Worm (Caenorhabditis elegans) whole organism, L1 larva: Measurements from ENCODE around the gene pgm-2.

Experiments
- F16B12.6 ChIP-seq: fragments of 150-350 bp; optimal IDR thresholded peaks from 2 replicates; lab custom pipeline; 2014; ENCODE audit warnings: missing biosample characterization, missing genetic modification characterization
- Y116A8C.19 ChIP-seq: sonication (generic microtip); optimal IDR thresholded peaks from 2 replicates; lab custom pipeline; 2016; ENCODE audit warnings: missing compliant biosample characterization, missing genetic modification characterization, borderline replicate concordance
- alr-1 ChIP-seq: fragments of 200-800 bp; sonication (Bioruptor generic); optimal IDR thresholded peaks from 2 replicates; lab custom pipeline; 2018; ENCODE audit warnings: borderline replicate concordance, mild to moderate bottlenecking, missing genetic modification characterization, missing compliant biosample characterization
- blmp-1 ChIP-seq: fragments of 150-350 bp; optimal IDR thresholded peaks from 2 replicates; lab custom pipeline; 2014; ENCODE audit warnings: missing biosample characterization, missing genetic modification characterization
- ceh-63 ChIP-seq: fragments of 200-800 bp; sonication (Bioruptor generic); optimal IDR thresholded peaks from 2 replicates; lab custom pipeline; 2018; ENCODE audit warnings: mild to moderate bottlenecking, missing genetic modification characterization, missing compliant biosample characterization
- ceh-8 ChIP-seq: fragments of 200-800 bp; sonication (Bioruptor generic); optimal IDR thresholded peaks from 2 replicates; lab custom pipeline; 2018; ENCODE audit warnings: mild to moderate bottlenecking, missing genetic modification characterization, moderate library complexity, missing compliant biosample characterization
- ceh-82 ChIP-seq, 3 experiments: fragments of 150-350 bp in 1 of 3; sonication (generic microtip) in 2 of 3; optimal IDR thresholded peaks; 2 replicates each; lab custom pipeline; 2014 to 2017; ENCODE audit warnings: missing biosample characterization in 3 of 3, missing genetic modification characterization in 3 of 3
- ceh-88 ChIP-seq: fragments of 200-800 bp; sonication (Bioruptor generic); IDR thresholded peaks from 2 replicates; pipeline ENCODE4 v1.3.6; 2022; ENCODE audit warnings: missing genetic modification characterization, missing compliant biosample characterization
- dpl-1 ChIP-seq, 3 experiments: fragments of 150-350 bp in 2 of 3; sonication (generic microtip) in 1 of 3; optimal IDR thresholded peaks; 2 replicates each; lab custom pipeline; 2014 to 2017; ENCODE audit warnings: missing biosample characterization in 3 of 3, missing genetic modification characterization in 3 of 3, missing genetic modification reagents in 3 of 3
- dsc-1 ChIP-seq: sonication (generic microtip); optimal IDR thresholded peaks from 2 replicates; lab custom pipeline; 2016; ENCODE audit warnings: mild to moderate bottlenecking, missing genetic modification characterization, missing compliant biosample characterization
- efl-1 ChIP-seq, 4 experiments: fragments of 150-350 bp; optimal IDR thresholded peaks in 3 of 4; peaks in 1 of 4; 1 replicate in 1 of 4; 2 replicates in 3 of 4; lab custom pipeline; 2014; ENCODE audit warnings: missing biosample characterization in 2 of 4, missing genetic modification characterization in 2 of 4, missing genetic modification reagents in 2 of 4
- efl-3 ChIP-seq: fragments of 200-800 bp; sonication (Bioruptor generic); optimal IDR thresholded peaks from 2 replicates; lab custom pipeline; 2018; ENCODE audit warnings: mild to moderate bottlenecking, missing genetic modification characterization, missing compliant biosample characterization
- elt-3 ChIP-seq, 6 experiments: fragments of 150-350 bp in 1 of 6; sonication (generic microtip); optimal IDR thresholded peaks; 2 replicates each; lab custom pipeline; 2017 to 2018; ENCODE audit warnings: missing biosample characterization in 6 of 6, missing genetic modification characterization in 6 of 6, inconsistent platforms in 1 of 6
- ets-5 ChIP-seq: fragments of 200-800 bp; sonication (Bioruptor generic); IDR thresholded peaks from 2 replicates; pipeline ENCODE4 v1.3.6; 2022; ENCODE audit warnings: missing genetic modification characterization, missing compliant biosample characterization
- fkh-10 ChIP-seq: sonication (generic microtip); optimal IDR thresholded peaks from 2 replicates; lab custom pipeline; 2017; ENCODE audit warnings: missing biosample characterization, missing genetic modification reagents, missing genetic modification characterization
- fkh-8 ChIP-seq: sonication (generic microtip); optimal IDR thresholded peaks from 2 replicates; lab custom pipeline; 2016; ENCODE audit warnings: mild to moderate bottlenecking, missing genetic modification characterization, missing compliant biosample characterization
- fos-1 ChIP-seq: fragments of 150-350 bp; optimal IDR thresholded peaks from 2 replicates; lab custom pipeline; 2014; ENCODE audit warnings: missing biosample characterization, missing genetic modification characterization
- hlh-4 ChIP-seq: sonication (generic microtip); optimal IDR thresholded peaks from 2 replicates; lab custom pipeline; 2016; ENCODE audit warnings: mild to moderate bottlenecking, missing genetic modification characterization, missing compliant biosample characterization
- hpl-2 ChIP-seq: fragments of 150-350 bp; optimal IDR thresholded peaks from 2 replicates; lab custom pipeline; 2014; ENCODE audit warnings: missing biosample characterization, missing genetic modification reagents, missing genetic modification characterization
- irx-1 ChIP-seq: sonication (generic microtip); optimal IDR thresholded peaks from 2 replicates; lab custom pipeline; 2016; ENCODE audit warnings: missing genetic modification characterization, missing compliant biosample characterization
- lin-14 ChIP-seq: fragments of 200-800 bp; sonication (Bioruptor generic); optimal IDR thresholded peaks from 2 replicates; lab custom pipeline; 2018; ENCODE audit warnings: mild to moderate bottlenecking, missing genetic modification characterization, moderate library complexity, missing compliant biosample characterization
- lin-15B ChIP-seq: fragments of 150-350 bp; sonication (generic microtip); optimal IDR thresholded peaks from 3 replicates; lab custom pipeline; 2014; ENCODE audit warnings: missing biosample characterization, missing genetic modification characterization
- lin-35 ChIP-seq, 2 experiments: fragments of 150-350 bp; optimal IDR thresholded peaks; 2 replicates each; lab custom pipeline; 2014; ENCODE audit warnings: missing biosample characterization in 2 of 2, missing genetic modification characterization in 2 of 2, missing genetic modification reagents in 2 of 2
- lin-39 ChIP-seq: fragments of 150-350 bp; optimal IDR thresholded peaks from 2 replicates; lab custom pipeline; 2014; ENCODE audit warnings: missing biosample characterization, missing genetic modification reagents, missing genetic modification characterization
- lsy-2 ChIP-seq, 2 experiments: fragments of 150-350 bp; optimal IDR thresholded peaks; 2 replicates each; lab custom pipeline; 2014; ENCODE audit warnings: missing biosample characterization in 2 of 2, missing genetic modification characterization in 2 of 2
- mdl-1 ChIP-seq, 2 experiments: fragments of 150-350 bp; optimal IDR thresholded peaks; 2 replicates each; lab custom pipeline; 2014 to 2017; ENCODE audit warnings: missing biosample characterization in 2 of 2, missing genetic modification characterization in 2 of 2, inconsistent platforms in 1 of 2
- mef-2 ChIP-seq: fragments of 150-350 bp; optimal IDR thresholded peaks from 2 replicates; lab custom pipeline; 2014; ENCODE audit warnings: missing biosample characterization, missing genetic modification characterization
- mep-1 ChIP-seq: fragments of 150-350 bp; optimal IDR thresholded peaks from 2 replicates; lab custom pipeline; 2014; ENCODE audit warnings: missing biosample characterization, missing genetic modification characterization
- nhr-19 ChIP-seq: fragments of 200-800 bp; sonication (Bioruptor generic); conservative IDR thresholded peaks from 2 replicates; pipeline ENCODE4 v1.3.6; 2022; ENCODE audit warnings: missing genetic modification characterization, missing compliant biosample characterization
- nhr-20 ChIP-seq: sonication (generic microtip); optimal IDR thresholded peaks from 2 replicates; lab custom pipeline; 2016; ENCODE audit warnings: mild to moderate bottlenecking, missing genetic modification characterization, missing compliant biosample characterization
- nhr-47 ChIP-seq: sonication (generic microtip); optimal IDR thresholded peaks from 2 replicates; lab custom pipeline; 2016; ENCODE audit warnings: mild to moderate bottlenecking, missing genetic modification characterization, moderate library complexity, missing compliant biosample characterization
- nhr-71 ChIP-seq: sonication (generic microtip); optimal IDR thresholded peaks from 2 replicates; lab custom pipeline; 2016; ENCODE audit warnings: mild to moderate bottlenecking, missing genetic modification characterization, moderate library complexity, missing compliant biosample characterization
- nhr-84 ChIP-seq: sonication (generic microtip); optimal IDR thresholded peaks from 2 replicates; lab custom pipeline; 2017; ENCODE audit warnings: missing biosample characterization, missing genetic modification characterization
- nhr-90 ChIP-seq: sonication (generic microtip); optimal IDR thresholded peaks from 2 replicates; lab custom pipeline; 2016; ENCODE audit warnings: mild to moderate bottlenecking, missing genetic modification characterization, missing compliant biosample characterization; ENCODE audit not compliant: poor library complexity
- pqm-1 ChIP-seq: sonication (generic microtip); optimal IDR thresholded peaks from 3 replicates; lab custom pipeline; 2017; ENCODE audit warnings: missing biosample characterization, missing genetic modification characterization
- rnt-1 ChIP-seq: sonication (generic microtip); optimal IDR thresholded peaks from 2 replicates; lab custom pipeline; 2016; ENCODE audit warnings: mild to moderate bottlenecking, missing genetic modification characterization, moderate library complexity, missing compliant biosample characterization
- skn-1 ChIP-seq: fragments of 150-350 bp; optimal IDR thresholded peaks from 2 replicates; lab custom pipeline; 2014; ENCODE audit warnings: missing biosample characterization, missing genetic modification characterization
- snpc-4 ChIP-seq: fragments of 150-350 bp; optimal IDR thresholded peaks from 2 replicates; lab custom pipeline; 2014; ENCODE audit warnings: missing biosample characterization, missing genetic modification characterization
- sox-4 ChIP-seq: sonication (generic microtip); optimal IDR thresholded peaks from 2 replicates; lab custom pipeline; 2016; ENCODE audit warnings: missing genetic modification characterization, missing compliant biosample characterization
- swsn-7 ChIP-seq: sonication (generic microtip); optimal IDR thresholded peaks from 2 replicates; lab custom pipeline; 2016; ENCODE audit warnings: missing genetic modification characterization, missing compliant biosample characterization
- unc-130 ChIP-seq: fragments of 150-350 bp; optimal IDR thresholded peaks from 2 replicates; lab custom pipeline; 2017; ENCODE audit warnings: missing biosample characterization, missing genetic modification characterization, inconsistent platforms
- unc-30 ChIP-seq: sonication (generic microtip); optimal IDR thresholded peaks from 2 replicates; lab custom pipeline; 2017; ENCODE audit warnings: missing biosample characterization, missing genetic modification characterization
- unc-86 ChIP-seq: sonication (generic microtip); optimal IDR thresholded peaks from 2 replicates; lab custom pipeline; 2016; ENCODE audit warnings: missing genetic modification characterization, missing compliant biosample characterization
- unc-98 ChIP-seq: fragments of 200-800 bp; sonication (Bioruptor generic); IDR thresholded peaks from 2 replicates; pipeline ENCODE4 v1.3.6; 2022; ENCODE audit warnings: missing genetic modification characterization, missing compliant biosample characterization
- vab-15 ChIP-seq: sonication (generic microtip); optimal IDR thresholded peaks from 2 replicates; lab custom pipeline; 2017; ENCODE audit warnings: missing genotype, mild to moderate bottlenecking, missing genetic modification characterization, missing compliant biosample characterization
- xbp-1 ChIP-seq: sonication (generic microtip); optimal IDR thresholded peaks from 2 replicates; lab custom pipeline; 2016; ENCODE audit warnings: missing genetic modification characterization, missing compliant biosample characterization
- zip-4 ChIP-seq: fragments of 200-800 bp; sonication (Bioruptor generic); optimal IDR thresholded peaks from 2 replicates; lab custom pipeline; 2018; ENCODE audit warnings: mild to moderate bottlenecking, missing genetic modification characterization, moderate library complexity, missing compliant biosample characterization
- ztf-4 ChIP-seq: fragments of 150-350 bp; optimal IDR thresholded peaks from 2 replicates; lab custom pipeline; 2014; ENCODE audit warnings: missing biosample characterization, missing genetic modification characterization

Gene pgm-2

ce11 chrIII:13275784-13276183, 23.4 kb upstream of the pgm-2 start (continued):
- TF ChIP-seq Y116A8C.19 (no peak), nhr-90 (tag; lab: Kevin White, UChicago) (no peak), ets-5 (GFP tag; lab: Robert Waterston, UW) (no peak), fkh-8 (tag; lab: Kevin White, UChicago) (peak; percentile 97), elt-3 (tag; optimal IDR thresholded peaks at IDR 0.05; lab: Kevin White, UChicago) (no peak), hpl-2 (no peak), efl-3 (GFP tag; lab: Kevin White, UChicago) (no peak), ceh-63 (GFP tag; lab: Kevin White, UChicago) (peak; percentile 53), vab-15 (no peak), ceh-82 (tag; optimal IDR thresholded peaks at IDR 0.05; lab: Kevin White, UChicago) (peak; percentile 19 to 72 (median 68)), nhr-19 (GFP tag; lab: Robert Waterston, UW) (peak; percentile 48), blmp-1 (tag; lab: Kevin White, UChicago) (no peak), unc-130 (tag; lab: Kevin White, UChicago) (no peak), hlh-4 (tag; lab: Kevin White, UChicago) (no peak), zip-4 (GFP tag; lab: Kevin White, UChicago) (no peak), ztf-4 (tag; lab: Kevin White, UChicago) (peak; percentile 63), lin-35 (GFP tag; optimal IDR thresholded peaks at IDR 0.05; lab: Kevin White, UChicago) (peak in 1 of 2 experiments; percentile 74), efl-1 (optimal IDR thresholded peaks at IDR 0.05; lab: Kevin White, UChicago) (peak; percentile 67 to 80), efl-1 (GFP tag; optimal IDR thresholded peaks at IDR 0.05 in 1 of 2; lab: Kevin White, UChicago) (peak; percentile 17 to 82), unc-30 (tag; lab: Kevin White, UChicago) (no peak), nhr-84 (tag; lab: Kevin White, UChicago) (no peak), pqm-1 (tag; lab: Kevin White, UChicago) (no peak), swsn-7 (tag; lab: Kevin White, UChicago) (peak; percentile 84), snpc-4 (tag; lab: Kevin White, UChicago) (peak; percentile 20), F16B12.6 (tag; lab: Kevin White, UChicago) (no peak), skn-1 (tag; lab: Kevin White, UChicago) (no peak), dpl-1 (GFP tag; optimal IDR thresholded peaks at IDR 0.05; lab: Kevin White, UChicago) (peak; percentile 31 to 45 (median 37)), lsy-2 (tag; optimal IDR thresholded peaks at IDR 0.05; lab: Kevin White, UChicago) (peak; percentile 51 to 75), sox-4 (tag; lab: Kevin White, UChicago) (no peak), nhr-47 (peak; percentile 85), ceh-88 (no peak)
- TF ChIP-seq, all 84 proteins: peak for 40

- TF ChIP-seq irx-1: no peak
- TF ChIP-seq skn-1 (tag; lab: Kevin White, UChicago): no peak
- TF ChIP-seq ceh-8 (GFP tag; lab: Kevin White, UChicago): no peak
- TF ChIP-seq mef-2 (tag; lab: Kevin White, UChicago): no peak
- TF ChIP-seq fos-1 (tag; lab: Kevin White, UChicago): no peak
- no peak for TF ChIP-seq efl-1 (optimal IDR thresholded peaks at IDR 0.05; lab: Kevin White, UChicago)
- no peak for TF ChIP-seq efl-1 (GFP tag; optimal IDR thresholded peaks at IDR 0.05 in 1 of 2; lab: Kevin White, UChicago)
- no peak for TF ChIP-seq F16B12.6 (tag; lab: Kevin White, UChicago)
- no peak for TF ChIP-seq mep-1 (tag; lab: Kevin White, UChicago)
These were observed 22.2 kb upstream of the pgm-2 start, which contains the start of gene unc-64 for ce11 chrIII:13276958-13277357. TSS of gene unc-64 (plus strand) at chrIII:13277258.

ce11 chrIII:13277881-13278500, 21.2 kb upstream of the pgm-2 start:
- peak; percentile 3 for TF ChIP-seq nhr-71
- TF ChIP-seq ceh-82 (tag; optimal IDR thresholded peaks at IDR 0.05; lab: Kevin White, UChicago): peak in 1 of 3 experiments; percentile 24
- no peak for TF ChIP-seq lin-15B (tag; lab: Kevin White, UChicago)
- peak in 1 of 2 experiments; percentile 29 for TF ChIP-seq lsy-2 (tag; optimal IDR thresholded peaks at IDR 0.05; lab: Kevin White, UChicago)
- peak; percentile 38 for TF ChIP-seq fkh-10
- peak; percentile 59 for TF ChIP-seq zip-4 (GFP tag; lab: Kevin White, UChicago)
- TF ChIP-seq unc-98 (GFP tag; lab: Robert Waterston, UW): no peak
- no peak for TF ChIP-seq alr-1
- no peak for TF ChIP-seq sox-4 (tag; lab: Kevin White, UChicago)
- TF ChIP-seq unc-86: peak; percentile 36
- TF ChIP-seq lin-39 (tag; lab: Kevin White, UChicago): no peak
- TF ChIP-seq xbp-1 (tag; lab: Kevin White, UChicago): no peak
- no peak for TF ChIP-seq dsc-1 (tag; lab: Kevin White, UChicago)
- TF ChIP-seq lin-14: peak; percentile 62
- no peak for TF ChIP-seq rnt-1 (tag; lab: Kevin White, UChicago)
- TF ChIP-seq mdl-1 (tag; optimal IDR thresholded peaks at IDR 0.05; lab: Kevin White, UChicago): no peak
- TF ChIP-seq nhr-20 (tag; lab: Kevin White, UChicago): no peak
- TF ChIP-seq, all 84 proteins: peak for 7
